Fruit fly (Drosophila melanogaster) whole organism, adult: ENCODE results near the gene Phs.

Experiments used
- CG1620 ChIP-seq: fragments of 200-800 bp; sonication (Bioruptor generic); optimal IDR thresholded peaks from 2 replicates; lab custom pipeline; 2016; ENCODE audit warnings: missing biosample characterization, missing genetic modification characterization
- CG33017 ChIP-seq: fragments of 200-800 bp; sonication (Bioruptor generic); optimal IDR thresholded peaks from 2 replicates; lab custom pipeline; 2018; ENCODE audit warnings: missing biosample characterization, mild to moderate bottlenecking, missing genetic modification characterization, moderate library complexity
- CG7101 ChIP-seq: fragments of 200-800 bp; sonication (Bioruptor generic); optimal IDR thresholded peaks from 2 replicates; lab custom pipeline; 2018; ENCODE audit warnings: missing biosample characterization, mild to moderate bottlenecking, missing genetic modification characterization, moderate library complexity
- Clk ChIP-seq: fragments of 200-800 bp; sonication (Bioruptor generic); optimal IDR thresholded peaks from 2 replicates; lab custom pipeline; 2017; ENCODE audit warnings: missing biosample characterization, missing genetic modification characterization
- Crg-1 ChIP-seq: fragments of 200-800 bp; sonication (Bioruptor generic); optimal IDR thresholded peaks from 2 replicates; lab custom pipeline; 2016; ENCODE audit warnings: missing biosample characterization, missing genetic modification characterization
- Hr96 ChIP-seq: fragments of 200-800 bp; sonication (Bioruptor generic); optimal IDR thresholded peaks from 2 replicates; lab custom pipeline; 2016; ENCODE audit warnings: missing biosample characterization, missing genetic modification characterization
- Mnt ChIP-seq: fragments of 200-800 bp; sonication (Bioruptor generic); optimal IDR thresholded peaks from 2 replicates; lab custom pipeline; 2016; ENCODE audit warnings: missing biosample characterization, mild to moderate bottlenecking, missing genetic modification characterization
- bab1 ChIP-seq: fragments of 200-800 bp; sonication (Bioruptor generic); optimal IDR thresholded peaks from 3 replicates; lab custom pipeline; 2019; ENCODE audit warnings: missing biosample characterization, mild to moderate bottlenecking, missing genetic modification characterization, moderate library complexity
- cic ChIP-seq: fragments of 200-800 bp; sonication (Bioruptor generic); optimal IDR thresholded peaks from 2 replicates; lab custom pipeline; 2017; ENCODE audit warnings: missing biosample characterization, mild to moderate bottlenecking, missing genetic modification characterization, moderate library complexity
- cnc ChIP-seq, 2 experiments: fragments of >200 bp; optimal IDR thresholded peaks; 2 replicates each; lab custom pipeline; 2017
- kay ChIP-seq: fragments of 200-800 bp; sonication (Bioruptor generic); peaks from one replicate; lab custom pipeline; 2016; ENCODE audit warnings: missing biosample characterization, missing genetic modification characterization, borderline replicate concordance
- ovo ChIP-seq: fragments of 200-800 bp; sonication (Bioruptor generic); optimal IDR thresholded peaks from 2 replicates; lab custom pipeline; 2016; ENCODE audit warnings: missing biosample characterization, missing genetic modification characterization
- toe ChIP-seq: fragments of 200-800 bp; sonication (Bioruptor generic); optimal IDR thresholded peaks from 2 replicates; lab custom pipeline; 2016; ENCODE audit warnings: missing biosample characterization, missing genetic modification characterization

DNA sequence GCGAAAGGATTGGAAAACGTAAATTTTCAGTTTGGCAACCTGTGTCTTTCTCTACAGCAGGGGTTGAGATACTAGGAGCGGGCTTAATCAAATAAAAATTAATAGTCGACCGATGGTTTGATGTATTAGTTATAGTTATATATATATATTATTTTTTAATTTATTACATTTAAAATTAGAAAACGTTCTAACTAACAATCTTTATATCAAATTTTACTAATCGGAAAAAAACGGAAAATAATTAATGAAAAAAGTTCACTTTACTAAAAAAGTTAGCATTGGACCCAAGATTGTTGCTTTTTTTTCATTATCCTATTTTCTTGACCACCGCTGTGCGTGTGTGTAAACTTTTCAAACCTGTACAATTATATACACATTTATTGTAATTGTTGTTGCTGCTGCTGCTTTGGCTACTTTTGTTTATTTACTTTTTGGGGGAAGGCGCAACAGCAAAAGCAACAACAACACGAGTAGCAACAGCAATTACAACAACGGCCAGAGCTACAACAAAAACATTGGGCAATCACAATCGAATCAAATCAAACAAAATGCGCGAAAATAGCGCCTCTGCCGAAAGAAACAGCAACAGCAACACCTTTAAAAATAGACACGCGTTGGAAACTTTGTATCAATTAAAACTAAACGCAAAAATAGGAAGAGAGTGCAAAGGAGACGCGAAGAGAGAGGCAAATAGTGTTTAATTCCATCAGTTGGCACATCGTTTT is 27.0 kb upstream of the Phs start:
- TF ChIP-seq Hr96 (GFP tag; lab: Kevin White, UChicago): no peak
- no peak for TF ChIP-seq cic (GFP tag; lab: Kevin White, UChicago)
- TF ChIP-seq Mnt: no peak
- TF ChIP-seq ovo (GFP tag; lab: Kevin White, UChicago): no peak
- no peak for TF ChIP-seq bab1 (GFP tag; lab: Kevin White, UChicago)
- peak; percentile 28 for TF ChIP-seq CG33017
- TF ChIP-seq Crg-1: no peak
- TF ChIP-seq cnc (optimal IDR thresholded peaks at IDR 0.05; lab: Kevin White, UChicago): no peak
- TF ChIP-seq kay (GFP tag; lab: Kevin White, UChicago): no peak
- TF ChIP-seq CG7101 (tag; lab: Kevin White, UChicago): no peak
- no peak for TF ChIP-seq toe (GFP tag; lab: Kevin White, UChicago)
- no peak for TF ChIP-seq Clk (GFP tag; lab: Kevin White, UChicago)
- TF ChIP-seq CG1620 (GFP tag; lab: Kevin White, UChicago): no peak
